Fruit fly (Drosophila melanogaster): ENCODE data around the gene CG46457.

- no peak for TF ChIP-seq CG4318 (GFP tag; optimal IDR thresholded peaks at IDR 0.05)
- no peak for TF ChIP-seq salr (GFP tag; optimal IDR thresholded peaks at IDR 0.05)
- TF ChIP-seq pdm3 (GFP tag; optimal IDR thresholded peaks at IDR 0.05): no peak
- no peak for TF ChIP-seq Lpt (GFP tag; optimal IDR thresholded peaks at IDR 0.05)
- TF ChIP-seq CG16779 (tag; optimal IDR thresholded peaks at IDR 0.05): no peak
- no peak for TF ChIP-seq Sox102F (GFP tag; optimal IDR thresholded peaks at IDR 0.05)
- TF ChIP-seq dac (GFP tag; optimal IDR thresholded peaks at IDR 0.05): no peak
- TF ChIP-seq CG6854 (GFP tag; optimal IDR thresholded peaks at IDR 0.05): no peak
- TF ChIP-seq CG10669 (GFP tag; optimal IDR thresholded peaks at IDR 0.05): no peak
- TF ChIP-seq Sox15 (GFP tag; optimal IDR thresholded peaks at IDR 0.05): no peak
- no peak for TF ChIP-seq Eip93F (GFP tag; optimal IDR thresholded peaks at IDR 0.05)
Measured at dm6 chr3R:13553152-13553874, 24.2 kb upstream of the CG46457 start.
